Worm (Caenorhabditis elegans) whole organism, young adult: Measurements from ENCODE around the gene tatn-1.

ENCODE experiments used
- B0336.3 ChIP-seq: fragments of 200-800 bp; sonication (Bioruptor generic); IDR thresholded peaks from 2 replicates; pipeline ENCODE4 v1.3.6; 2022; ENCODE audit warnings: missing genetic modification characterization, missing compliant biosample characterization
- C06A6.2 ChIP-seq: fragments of 200-800 bp; sonication (Bioruptor generic); conservative IDR thresholded peaks from 2 replicates; pipeline ENCODE4 v1.3.6; 2022; ENCODE audit warnings: missing genetic modification characterization, missing compliant biosample characterization
- C17E4.6 ChIP-seq: fragments of 200-800 bp; sonication (Bioruptor generic); IDR thresholded peaks from 2 replicates; pipeline ENCODE4 v1.3.6; 2022; ENCODE audit warnings: missing genetic modification reagents, missing genetic modification characterization, missing compliant biosample characterization
- F10E7.11 ChIP-seq: sonication (generic microtip); optimal IDR thresholded peaks from 2 replicates; lab custom pipeline; 2017; ENCODE audit warnings: mild to moderate bottlenecking, missing genetic modification characterization, moderate library complexity, missing compliant biosample characterization
- F23B12.7 ChIP-seq: sonication (generic microtip); optimal IDR thresholded peaks from 2 replicates; lab custom pipeline; 2017; ENCODE audit warnings: missing genetic modification characterization, mild to moderate bottlenecking, missing compliant biosample characterization, antibody characterized with exemption, moderate library complexity; ENCODE audit not compliant: insufficient read depth
- F37B4.10 ChIP-seq: fragments of 200-800 bp; sonication (Bioruptor generic); IDR thresholded peaks from 2 replicates; pipeline ENCODE4 v1.3.6; 2022; ENCODE audit warnings: missing genetic modification characterization, missing compliant biosample characterization
- F39B2.1 ChIP-seq: fragments of 200-800 bp; sonication (Bioruptor generic); IDR thresholded peaks from 2 replicates; pipeline ENCODE4 v1.3.6; 2022; ENCODE audit warnings: missing genetic modification reagents, missing genetic modification characterization, missing compliant biosample characterization
- F57C9.4 ChIP-seq: sonication (generic microtip); optimal IDR thresholded peaks from 2 replicates; lab custom pipeline; 2017; ENCODE audit warnings: mild to moderate bottlenecking, missing genetic modification characterization, missing compliant biosample characterization
- T07F8.4 ChIP-seq: sonication (generic microtip); optimal IDR thresholded peaks from 2 replicates; lab custom pipeline; 2016; ENCODE audit warnings: mild to moderate bottlenecking, missing genetic modification characterization, moderate library complexity, missing compliant biosample characterization
- Y53F4B.3 ChIP-seq: fragments of 200-800 bp; sonication (Bioruptor generic); IDR thresholded peaks from 2 replicates; pipeline ENCODE4 v1.3.6; 2022; ENCODE audit warnings: missing genetic modification reagents, missing genetic modification characterization, missing compliant biosample characterization
- Y53G8AR.9 ChIP-seq: fragments of 200-800 bp; sonication (Bioruptor generic); conservative IDR thresholded peaks from 2 replicates; pipeline ENCODE4 v1.3.6; 2022; ENCODE audit warnings: missing genetic modification reagents, missing genetic modification characterization, missing compliant biosample characterization
- Y67H2A.10 ChIP-seq: fragments of 200-800 bp; sonication (Bioruptor generic); conservative IDR thresholded peaks from 2 replicates; pipeline ENCODE4 v1.3.6; 2022; ENCODE audit warnings: missing genetic modification reagents, missing genetic modification characterization, missing compliant biosample characterization
- Y95B8A.8 ChIP-seq: fragments of 200-800 bp; sonication (Bioruptor generic); IDR thresholded peaks from 2 replicates; pipeline ENCODE4 v1.3.6; 2022; ENCODE audit warnings: missing genetic modification reagents, missing genetic modification characterization, missing compliant biosample characterization
- aptf-2 ChIP-seq: fragments of 200-800 bp; sonication (Bioruptor generic); conservative IDR thresholded peaks from 2 replicates; pipeline ENCODE4 v1.3.6; 2022; ENCODE audit warnings: missing genetic modification reagents, missing genetic modification characterization, missing compliant biosample characterization
- attf-3 ChIP-seq: fragments of 200-800 bp; sonication (Bioruptor generic); conservative IDR thresholded peaks from 2 replicates; pipeline ENCODE4 v1.3.6; 2022; ENCODE audit warnings: missing genetic modification reagents, missing genetic modification characterization, missing compliant biosample characterization
- bed-1 ChIP-seq: fragments of 200-800 bp; sonication (Bioruptor generic); IDR thresholded peaks from 2 replicates; pipeline ENCODE4 v1.3.6; 2022; ENCODE audit warnings: missing genetic modification reagents, missing genetic modification characterization, missing compliant biosample characterization
- ccch-3 ChIP-seq: fragments of 200-800 bp; sonication (Bioruptor generic); optimal IDR thresholded peaks from 2 replicates; lab custom pipeline; 2018; ENCODE audit warnings: mild to moderate bottlenecking, missing genetic modification characterization, missing compliant biosample characterization
- ceh-91 ChIP-seq: fragments of 200-800 bp; sonication (Bioruptor generic); IDR thresholded peaks from 2 replicates; pipeline ENCODE4 v1.3.6; 2022; ENCODE audit warnings: missing genetic modification reagents, missing genetic modification characterization, missing compliant biosample characterization
- die-1 ChIP-seq: sonication (generic microtip); optimal IDR thresholded peaks from 2 replicates; lab custom pipeline; 2016; ENCODE audit warnings: missing genotype, mild to moderate bottlenecking, missing genetic modification characterization, missing compliant biosample characterization
- efl-1 ChIP-seq: fragments of 150-350 bp; optimal IDR thresholded peaks from 2 replicates; lab custom pipeline; 2014; ENCODE audit warnings: missing biosample characterization, missing genetic modification reagents, missing genetic modification characterization
- egl-18 ChIP-seq: fragments of 200-800 bp; sonication (Bioruptor generic); IDR thresholded peaks from 2 replicates; pipeline ENCODE4 v1.3.6; 2022; ENCODE audit warnings: missing genetic modification reagents, missing genetic modification characterization, missing compliant biosample characterization
- egl-44 ChIP-seq: fragments of 200-800 bp; sonication (Bioruptor generic); IDR thresholded peaks from 2 replicates; pipeline ENCODE4 v1.3.6; 2022; ENCODE audit warnings: missing genetic modification reagents, missing genetic modification characterization, missing compliant biosample characterization
- ekl-4 ChIP-seq: fragments of 200-800 bp; sonication (Bioruptor generic); IDR thresholded peaks from 2 replicates; pipeline ENCODE4 v1.3.6; 2022; ENCODE audit warnings: missing genetic modification reagents, missing genetic modification characterization, missing compliant biosample characterization
- gei-17 ChIP-seq: fragments of 200-800 bp; sonication (Bioruptor generic); optimal IDR thresholded peaks from 2 replicates; lab custom pipeline; 2018; ENCODE audit warnings: mild to moderate bottlenecking, missing genetic modification characterization, missing compliant biosample characterization
- hlh-26 ChIP-seq: fragments of 200-800 bp; sonication (Bioruptor generic); conservative IDR thresholded peaks from 2 replicates; pipeline ENCODE4 v1.3.6; 2022; ENCODE audit warnings: missing genetic modification reagents, missing genetic modification characterization, missing compliant biosample characterization
- hmg-1.2 ChIP-seq: fragments of 200-800 bp; sonication (Bioruptor generic); IDR thresholded peaks from 2 replicates; pipeline ENCODE4 v1.3.6; 2022; ENCODE audit warnings: missing genetic modification reagents, missing genetic modification characterization, missing compliant biosample characterization
- hmg-20 ChIP-seq: fragments of 200-800 bp; sonication (Bioruptor generic); IDR thresholded peaks from 2 replicates; pipeline ENCODE4 v1.3.6; 2022; ENCODE audit warnings: missing genetic modification reagents, missing genetic modification characterization, missing compliant biosample characterization
- hrde-1 ChIP-seq: sonication (generic microtip); optimal IDR thresholded peaks from 2 replicates; lab custom pipeline; 2016; ENCODE audit warnings: missing genetic modification characterization, mild to moderate bottlenecking, missing compliant biosample characterization, moderate library complexity, missing genotype, missing genetic modification reagents, borderline replicate concordance
- hsf-1 ChIP-seq: fragments of 200-800 bp; sonication (Bioruptor generic); IDR thresholded peaks from 2 replicates; pipeline ENCODE4 v1.3.6; 2022; ENCODE audit warnings: missing genetic modification reagents, missing genetic modification characterization, missing compliant biosample characterization
- lin-40 ChIP-seq: sonication (generic microtip); optimal IDR thresholded peaks from 2 replicates; lab custom pipeline; 2016; ENCODE audit warnings: missing genetic modification characterization, mild to moderate bottlenecking, missing compliant biosample characterization, missing genotype, missing genetic modification reagents
- lsl-1 ChIP-seq: fragments of 200-800 bp; sonication (Bioruptor generic); optimal IDR thresholded peaks from 2 replicates; lab custom pipeline; 2018; ENCODE audit warnings: mild to moderate bottlenecking, missing genetic modification characterization, moderate library complexity, missing compliant biosample characterization
- lsy-27 ChIP-seq: sonication (generic microtip); optimal IDR thresholded peaks from 2 replicates; lab custom pipeline; 2017; ENCODE audit warnings: missing genetic modification characterization, mild to moderate bottlenecking, missing compliant biosample characterization, antibody characterized with exemption, missing genotype, borderline replicate concordance; ENCODE audit not compliant: insufficient read depth
- madf-3 ChIP-seq: fragments of 200-800 bp; sonication (Bioruptor generic); IDR thresholded peaks from 2 replicates; pipeline ENCODE4 v1.3.6; 2022; ENCODE audit warnings: missing genetic modification reagents, missing genetic modification characterization, missing compliant biosample characterization
- madf-8 ChIP-seq: fragments of 200-800 bp; sonication (Bioruptor generic); conservative IDR thresholded peaks from 2 replicates; pipeline ENCODE4 v1.3.6; 2022; ENCODE audit warnings: missing genetic modification reagents, missing genetic modification characterization, missing compliant biosample characterization
- mxl-1 ChIP-seq: sonication (generic microtip); optimal IDR thresholded peaks from 2 replicates; lab custom pipeline; 2016; ENCODE audit warnings: missing genetic modification characterization, missing compliant biosample characterization
- nfya-2 ChIP-seq: fragments of 200-800 bp; sonication (Bioruptor generic); IDR thresholded peaks from 2 replicates; pipeline ENCODE4 v1.3.6; 2022; ENCODE audit warnings: missing genetic modification reagents, missing genetic modification characterization, missing compliant biosample characterization
- nfyb-1 ChIP-seq: fragments of 200-800 bp; sonication (Bioruptor generic); IDR thresholded peaks from 2 replicates; pipeline ENCODE4 v1.3.6; 2022; ENCODE audit warnings: missing genetic modification reagents, missing genetic modification characterization, missing compliant biosample characterization
- nhr-179 ChIP-seq: sonication (generic microtip); optimal IDR thresholded peaks from 2 replicates; lab custom pipeline; 2016; ENCODE audit warnings: mild to moderate bottlenecking, missing genetic modification characterization, missing compliant biosample characterization
- nhr-90 ChIP-seq: sonication (generic microtip); optimal IDR thresholded peaks from 2 replicates; lab custom pipeline; 2016; ENCODE audit warnings: missing genotype, mild to moderate bottlenecking, missing genetic modification characterization, missing compliant biosample characterization
- pbrm-1 ChIP-seq: fragments of 200-800 bp; sonication (Bioruptor generic); IDR thresholded peaks from 2 replicates; pipeline ENCODE4 v1.3.6; 2022; ENCODE audit warnings: missing genetic modification reagents, missing genetic modification characterization, missing compliant biosample characterization
- rcor-1 ChIP-seq: fragments of 200-800 bp; sonication (Bioruptor generic); IDR thresholded peaks from 2 replicates; pipeline ENCODE4 v1.3.6; 2022; ENCODE audit warnings: missing genetic modification reagents, missing genetic modification characterization, missing compliant biosample characterization
- repo-1 ChIP-seq: sonication (generic microtip); optimal IDR thresholded peaks from 2 replicates; lab custom pipeline; 2017; ENCODE audit warnings: mild to moderate bottlenecking, missing genetic modification characterization, missing compliant biosample characterization
- sea-2 ChIP-seq: fragments of 200-800 bp; sonication (Bioruptor generic); IDR thresholded peaks from 2 replicates; pipeline ENCODE4 v1.3.6; 2022; ENCODE audit warnings: missing genetic modification characterization, missing compliant biosample characterization
- snpc-1.3 ChIP-seq: sonication (generic microtip); optimal IDR thresholded peaks from 2 replicates; lab custom pipeline; 2017; ENCODE audit warnings: missing genetic modification characterization, mild to moderate bottlenecking, missing compliant biosample characterization, antibody characterized with exemption, moderate library complexity, missing genotype, missing genetic modification reagents; ENCODE audit not compliant: insufficient read depth
- tbp1 ChIP-seq: fragments of 200-800 bp; sonication (Bioruptor generic); optimal IDR thresholded peaks from 2 replicates; lab custom pipeline; 2018; ENCODE audit warnings: mild to moderate bottlenecking, missing genetic modification characterization, missing compliant biosample characterization
- tbx-9 ChIP-seq: sonication (generic microtip); optimal IDR thresholded peaks from 2 replicates; lab custom pipeline; 2016; ENCODE audit warnings: borderline replicate concordance, missing genetic modification characterization, inconsistent platforms, missing compliant biosample characterization
- unc-62 ChIP-seq: fragments of 150-350 bp; optimal IDR thresholded peaks from 2 replicates; lab custom pipeline; 2014; ENCODE audit warnings: missing biosample characterization, missing genetic modification reagents, missing genetic modification characterization
- ztf-26 ChIP-seq: sonication (generic microtip); optimal IDR thresholded peaks from 2 replicates; lab custom pipeline; 2017; ENCODE audit warnings: missing genetic modification characterization, missing compliant biosample characterization
- ztf-6 ChIP-seq: fragments of 200-800 bp; sonication (Bioruptor generic); IDR thresholded peaks from 2 replicates; pipeline ENCODE4 v1.3.6; 2022; ENCODE audit warnings: missing genetic modification reagents, missing genetic modification characterization, missing compliant biosample characterization

tatn-1 gene

ce11 chrX:14841030-14841429 lies 50.2 kb downstream of the tatn-1 start (continued):
- TF ChIP-seq B0336.3 (GFP tag; lab: Robert Waterston, UW), result peak; percentile 72
- TF ChIP-seq Y53G8AR.9, result 0 out of 2 replicates have a peak, but pooled peaks have one; percentile 33
- TF ChIP-seq gei-17 (GFP tag; lab: Kevin White, UChicago), result peak; percentile 20
- TF ChIP-seq F23B12.7 (tag; lab: Kevin White, UChicago), result peak; percentile 33
- TF ChIP-seq nhr-90 (tag; lab: Kevin White, UChicago), result no peak
- no peak for TF ChIP-seq F10E7.11 (tag; lab: Kevin White, UChicago)
- 0 out of 2 replicates have a peak, but pooled peaks have one; percentile 36 for TF ChIP-seq rcor-1 (GFP tag; lab: Robert Waterston, UW)
- peak; percentile 52; the same call in 1 of the 2 replicates for TF ChIP-seq C06A6.2
- TF ChIP-seq pbrm-1 (GFP tag; lab: Robert Waterston, UW), result no peak; the same call in 1 of the 2 replicates
- TF ChIP-seq snpc-1.3, result no peak
- peak; percentile 82 for TF ChIP-seq hmg-1.2
- no peak for TF ChIP-seq hsf-1 (GFP tag; lab: Robert Waterston, UW)
- TF ChIP-seq Y53F4B.3 (GFP tag; lab: Robert Waterston, UW), result no peak
- TF ChIP-seq F57C9.4 (tag; lab: Kevin White, UChicago), result no peak
- peak; percentile 17 for TF ChIP-seq die-1
- no peak for TF ChIP-seq egl-18 (GFP tag; lab: Robert Waterston, UW)
- TF ChIP-seq ekl-4, result no peak
- TF ChIP-seq tbp1 (GFP tag; lab: Kevin White, UChicago), result peak; percentile 57
- TF ChIP-seq ztf-6 (GFP tag; lab: Robert Waterston, UW), result peak; percentile 28; the same call in 1 of the 2 replicates
- peak; percentile 89 for TF ChIP-seq lin-40 (tag; lab: Kevin White, UChicago)
- no peak for TF ChIP-seq lsl-1
- TF ChIP-seq T07F8.4 (tag; lab: Kevin White, UChicago), result no peak
- TF ChIP-seq madf-3 (GFP tag; lab: Robert Waterston, UW), result no peak
- no peak for TF ChIP-seq nhr-179 (tag; lab: Kevin White, UChicago)
- no peak for TF ChIP-seq attf-3
- no peak for TF ChIP-seq egl-44 (GFP tag; lab: Robert Waterston, UW)
- TF ChIP-seq repo-1 (tag; lab: Kevin White, UChicago), result no peak
- TF ChIP-seq hlh-26 (GFP tag; lab: Robert Waterston, UW), result no peak
- no peak for TF ChIP-seq C17E4.6
- peak; percentile 15 for TF ChIP-seq efl-1
- TF ChIP-seq nfyb-1 (GFP tag; lab: Robert Waterston, UW), result peak; percentile 69; the same call in 1 of the 2 replicates
- no peak for TF ChIP-seq madf-8 (GFP tag; lab: Robert Waterston, UW)
- TF ChIP-seq Y95B8A.8 (GFP tag; lab: Robert Waterston, UW), result no peak
- TF ChIP-seq mxl-1 (tag; lab: Kevin White, UChicago), result no peak
- peak; percentile 57 for TF ChIP-seq ztf-26 (tag; lab: Kevin White, UChicago)
- TF ChIP-seq bed-1, result no peak
- no peak for TF ChIP-seq hmg-20 (GFP tag; lab: Robert Waterston, UW)
- no peak for TF ChIP-seq ceh-91 (GFP tag; lab: Robert Waterston, UW)
- no peak for TF ChIP-seq nfya-2
- no peak for TF ChIP-seq F37B4.10 (GFP tag; lab: Robert Waterston, UW)
- no peak for TF ChIP-seq lsy-27 (tag; lab: Kevin White, UChicago)
- no peak for TF ChIP-seq Y67H2A.10
- TF ChIP-seq tbx-9 (tag; lab: Kevin White, UChicago), result no peak
- TF ChIP-seq ccch-3 (GFP tag; lab: Kevin White, UChicago), result no peak
- no peak for TF ChIP-seq unc-62 (GFP tag; lab: Kevin White, UChicago)
- no peak for TF ChIP-seq aptf-2 (GFP tag; lab: Robert Waterston, UW)
- no peak for TF ChIP-seq hrde-1 (tag; lab: Kevin White, UChicago)
- no peak for TF ChIP-seq sea-2 (GFP tag; lab: Robert Waterston, UW)
- no peak for TF ChIP-seq F39B2.1 (GFP tag; lab: Robert Waterston, UW)
